Worm (Caenorhabditis elegans): Measurements from ENCODE around the gene frpr-1.

The frpr-1 gene

DNA sequence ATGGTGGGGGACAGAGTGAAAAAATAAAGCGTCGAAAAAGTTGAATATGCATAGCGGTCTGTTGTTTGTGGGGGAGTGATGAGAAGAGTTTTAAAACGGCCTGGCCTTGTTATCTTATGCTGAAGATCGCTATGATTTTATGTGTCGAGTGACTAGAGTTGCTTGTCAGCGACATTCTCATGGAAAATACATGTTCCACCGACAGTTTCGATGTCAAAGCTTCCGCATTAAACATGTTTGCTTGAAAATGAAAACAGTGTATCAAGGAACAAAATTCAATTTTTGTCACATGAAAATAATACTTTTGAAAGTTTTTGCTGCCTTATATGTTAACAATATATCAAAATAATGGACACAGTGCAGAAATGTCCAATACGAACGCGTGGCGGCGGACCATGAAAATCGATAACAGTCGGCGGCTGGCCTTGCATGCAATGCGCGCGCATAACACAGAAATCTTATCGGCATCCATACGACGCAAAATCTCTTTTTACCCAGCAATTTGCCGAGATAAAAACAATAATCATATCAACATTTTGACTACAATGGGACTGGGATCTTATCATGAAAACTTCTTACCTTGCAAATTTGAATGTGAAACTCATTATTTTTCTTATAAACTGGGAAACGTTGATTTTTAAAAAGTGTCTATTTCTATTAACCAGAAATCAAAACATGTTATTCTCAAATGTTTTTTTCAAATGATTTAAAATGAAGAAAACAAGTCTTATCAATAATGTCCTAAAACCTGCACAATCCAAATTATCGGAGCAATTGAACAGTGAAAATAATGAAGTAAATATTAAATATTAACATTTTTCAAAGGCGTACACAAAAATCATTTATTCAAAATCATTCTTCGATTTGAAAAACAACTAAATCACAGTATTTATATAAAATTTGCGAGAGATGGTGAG lies 42.5 kb downstream of the frpr-1 start (continued):
- TF ChIP-seq let-526 (GFP tag; IDR thresholded peaks at IDR 0.05): 0 out of 2 replicates have a peak, but pooled peaks have one; percentile 18
- TF ChIP-seq cebp-1 (GFP tag; IDR thresholded peaks at IDR 0.05): no peak
- no peak for TF ChIP-seq cebp-1 (tag; optimal IDR thresholded peaks at IDR 0.05)
- no peak for TF ChIP-seq madf-6 (GFP tag; IDR thresholded peaks at IDR 0.05)
- no peak for TF ChIP-seq nhr-27 (tag; optimal IDR thresholded peaks at IDR 0.05)
- no peak for TF ChIP-seq nfya-1 (tag; optimal IDR thresholded peaks at IDR 0.05; ENCODE audit: borderline replicate concordance, insufficient read depth)
- no peak for TF ChIP-seq F23B12.7 (tag; optimal IDR thresholded peaks at IDR 0.05; ENCODE audit: insufficient read depth)
- TF ChIP-seq F39B2.1 (GFP tag; IDR thresholded peaks at IDR 0.05): no peak
- TF ChIP-seq lin-35 (GFP tag; optimal IDR thresholded peaks at IDR 0.05): no peak
- peak; percentile 39; the same call in 1 of the 2 replicates for TF ChIP-seq ekl-4 (GFP tag; IDR thresholded peaks at IDR 0.05)
- TF ChIP-seq mel-28 (tag; optimal IDR thresholded peaks at IDR 0.05; ENCODE audit: borderline replicate concordance): no peak
- TF ChIP-seq B0336.3 (GFP tag; IDR thresholded peaks at IDR 0.05): peak; percentile 64; the same call in 1 of the 2 replicates
- TF ChIP-seq aptf-3 (GFP tag; IDR thresholded peaks at IDR 0.05): no peak
- TF ChIP-seq F52B5.7 (tag; optimal IDR thresholded peaks at IDR 0.05): no peak

- TF ChIP-seq ceh-79 (tag; optimal IDR thresholded peaks at IDR 0.05): no peak
- no peak for TF ChIP-seq snpc-3.4 (tag; optimal IDR thresholded peaks at IDR 0.05)
- no peak for TF ChIP-seq ama-1 (optimal IDR thresholded peaks at IDR 0.05)
- TF ChIP-seq ama-1 (GFP tag; optimal IDR thresholded peaks at IDR 0.05): no peak
- no peak for TF ChIP-seq Y79H2A.3 (GFP tag; conservative IDR thresholded peaks at IDR 0.05)
- no peak for TF ChIP-seq ZK185.1 (tag; optimal IDR thresholded peaks at IDR 0.05; ENCODE audit: poor library complexity, severe bottlenecking)
Observed at ce11 chrX:8086450-8086724, 43.1 kb downstream of the frpr-1 start, which contains the start of gene dao-3. dao-3 (minus strand) TSS chrX:8086550.

DNA sequence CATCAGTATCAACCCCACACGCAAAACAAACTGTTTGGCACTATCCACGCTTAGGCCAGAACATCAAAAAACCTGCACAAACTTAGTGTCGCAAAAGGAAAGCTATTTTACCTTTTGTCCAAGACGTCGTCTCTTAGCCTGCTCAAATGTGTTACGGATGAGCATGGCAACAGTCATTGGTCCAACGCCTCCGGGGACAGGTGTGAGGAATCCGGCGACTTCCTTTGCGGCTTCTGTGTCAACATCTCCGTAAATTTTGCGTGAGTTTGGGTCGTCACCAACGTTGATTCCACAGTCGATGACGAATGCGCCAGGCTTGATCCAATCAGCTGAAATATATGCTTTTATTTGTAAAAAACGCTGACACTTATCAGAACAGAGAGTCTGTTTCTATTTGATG lies 44.8 kb downstream of the frpr-1 start:
- TF ChIP-seq lin-54 (GFP tag; optimal IDR thresholded peaks at IDR 0.05) (no peak), hsf-1 (GFP tag; IDR thresholded peaks at IDR 0.05) (no peak), egl-44 (GFP tag; IDR thresholded peaks at IDR 0.05) (no peak), madf-3 (GFP tag; IDR thresholded peaks at IDR 0.05) (no peak), snpc-1.3 (tag; optimal IDR thresholded peaks at IDR 0.05; ENCODE audit: insufficient read depth) (no peak), madf-8 (GFP tag; conservative IDR thresholded peaks at IDR 0.05) (no peak), pbrm-1 (GFP tag; IDR thresholded peaks at IDR 0.05) (no peak), madf-6 (GFP tag; IDR thresholded peaks at IDR 0.05) (no peak), athp-1 (tag; optimal IDR thresholded peaks at IDR 0.05) (no peak), Y53F4B.3 (GFP tag; IDR thresholded peaks at IDR 0.05) (no peak), nfya-1 (tag; optimal IDR thresholded peaks at IDR 0.05; ENCODE audit: borderline replicate concordance, insufficient read depth) (no peak), K12H6.12 (tag; optimal IDR thresholded peaks at IDR 0.05) (no peak), dpff-1 (tag; optimal IDR thresholded peaks at IDR 0.05) (no peak), tbp1 (GFP tag; optimal IDR thresholded peaks at IDR 0.05) (no peak), egrh-3 (GFP tag; IDR thresholded peaks at IDR 0.05) (no peak), T07F8.4 (tag; optimal IDR thresholded peaks at IDR 0.05) (no peak)
